Fruit fly (Drosophila melanogaster) whole organism, adult: ENCODE data around the gene CG32428.
A peak's percentile ranks its signal among the peaks of the same experiment; 100 is the strongest.

Source experiments
- CG11617 ChIP-seq: fragments of 200-800 bp; sonication (Bioruptor generic); optimal IDR thresholded peaks from 2 replicates; lab custom pipeline; 2017; ENCODE audit warnings: mild to moderate bottlenecking, missing biosample characterization, missing genetic modification reagents, missing genetic modification characterization
- CG12768 ChIP-seq: fragments of 200-800 bp; sonication (Bioruptor generic); optimal IDR thresholded peaks from 2 replicates; lab custom pipeline; 2017; ENCODE audit warnings: missing biosample characterization, missing genetic modification characterization, mild to moderate bottlenecking, moderate library complexity, missing genetic modification reagents
- CG14711 ChIP-seq: fragments of 200-800 bp; sonication (Bioruptor generic); optimal IDR thresholded peaks from 2 replicates; lab custom pipeline; 2018; ENCODE audit warnings: missing biosample characterization, mild to moderate bottlenecking, missing genetic modification characterization, moderate library complexity
- CG1620 ChIP-seq: fragments of 200-800 bp; sonication (Bioruptor generic); optimal IDR thresholded peaks from 2 replicates; lab custom pipeline; 2016; ENCODE audit warnings: missing biosample characterization, missing genetic modification characterization
- CG33017 ChIP-seq: fragments of 200-800 bp; sonication (Bioruptor generic); optimal IDR thresholded peaks from 2 replicates; lab custom pipeline; 2018; ENCODE audit warnings: missing biosample characterization, mild to moderate bottlenecking, missing genetic modification characterization, moderate library complexity
- CG5204 ChIP-seq: fragments of 200-800 bp; sonication (Bioruptor generic); optimal IDR thresholded peaks from 2 replicates; lab custom pipeline; 2016; ENCODE audit warnings: missing biosample characterization, missing genetic modification characterization
- CG7045 ChIP-seq: fragments of 200-800 bp; sonication (Bioruptor generic); optimal IDR thresholded peaks from 2 replicates; lab custom pipeline; 2017; ENCODE audit warnings: missing biosample characterization, mild to moderate bottlenecking, missing genetic modification characterization
- CG7101 ChIP-seq: fragments of 200-800 bp; sonication (Bioruptor generic); optimal IDR thresholded peaks from 2 replicates; lab custom pipeline; 2018; ENCODE audit warnings: missing biosample characterization, mild to moderate bottlenecking, missing genetic modification characterization, moderate library complexity
- Clk ChIP-seq: fragments of 200-800 bp; sonication (Bioruptor generic); optimal IDR thresholded peaks from 2 replicates; lab custom pipeline; 2017; ENCODE audit warnings: missing biosample characterization, missing genetic modification characterization
- Crg-1 ChIP-seq: fragments of 200-800 bp; sonication (Bioruptor generic); optimal IDR thresholded peaks from 2 replicates; lab custom pipeline; 2016; ENCODE audit warnings: missing biosample characterization, missing genetic modification characterization
- Hr96 ChIP-seq: fragments of 200-800 bp; sonication (Bioruptor generic); optimal IDR thresholded peaks from 2 replicates; lab custom pipeline; 2016; ENCODE audit warnings: missing biosample characterization, missing genetic modification characterization
- Mnt ChIP-seq: fragments of 200-800 bp; sonication (Bioruptor generic); optimal IDR thresholded peaks from 2 replicates; lab custom pipeline; 2016; ENCODE audit warnings: missing biosample characterization, mild to moderate bottlenecking, missing genetic modification characterization
- bab1 ChIP-seq: fragments of 200-800 bp; sonication (Bioruptor generic); optimal IDR thresholded peaks from 3 replicates; lab custom pipeline; 2019; ENCODE audit warnings: missing biosample characterization, mild to moderate bottlenecking, missing genetic modification characterization, moderate library complexity
- cic ChIP-seq: fragments of 200-800 bp; sonication (Bioruptor generic); optimal IDR thresholded peaks from 2 replicates; lab custom pipeline; 2017; ENCODE audit warnings: missing biosample characterization, mild to moderate bottlenecking, missing genetic modification characterization, moderate library complexity
- cnc ChIP-seq, 2 experiments: fragments of >200 bp; optimal IDR thresholded peaks; 2 replicates each; lab custom pipeline; 2017
- kay ChIP-seq: fragments of 200-800 bp; sonication (Bioruptor generic); peaks from one replicate; lab custom pipeline; 2016; ENCODE audit warnings: missing biosample characterization, missing genetic modification characterization, borderline replicate concordance
- ovo ChIP-seq: fragments of 200-800 bp; sonication (Bioruptor generic); optimal IDR thresholded peaks from 2 replicates; lab custom pipeline; 2016; ENCODE audit warnings: missing biosample characterization, missing genetic modification characterization
- pad ChIP-seq: fragments of 200-800 bp; sonication (Bioruptor generic); optimal IDR thresholded peaks from 3 replicates; lab custom pipeline; 2017; ENCODE audit warnings: missing biosample characterization, missing genetic modification characterization, mild to moderate bottlenecking, moderate library complexity, missing genetic modification reagents
- tj ChIP-seq: fragments of 200-800 bp; sonication (Bioruptor generic); optimal IDR thresholded peaks from 3 replicates; lab custom pipeline; 2017; ENCODE audit warnings: missing biosample characterization, mild to moderate bottlenecking, missing genetic modification characterization, moderate library complexity
- toe ChIP-seq: fragments of 200-800 bp; sonication (Bioruptor generic); optimal IDR thresholded peaks from 2 replicates; lab custom pipeline; 2016; ENCODE audit warnings: missing biosample characterization, missing genetic modification characterization

The CG32428 gene

DNA sequence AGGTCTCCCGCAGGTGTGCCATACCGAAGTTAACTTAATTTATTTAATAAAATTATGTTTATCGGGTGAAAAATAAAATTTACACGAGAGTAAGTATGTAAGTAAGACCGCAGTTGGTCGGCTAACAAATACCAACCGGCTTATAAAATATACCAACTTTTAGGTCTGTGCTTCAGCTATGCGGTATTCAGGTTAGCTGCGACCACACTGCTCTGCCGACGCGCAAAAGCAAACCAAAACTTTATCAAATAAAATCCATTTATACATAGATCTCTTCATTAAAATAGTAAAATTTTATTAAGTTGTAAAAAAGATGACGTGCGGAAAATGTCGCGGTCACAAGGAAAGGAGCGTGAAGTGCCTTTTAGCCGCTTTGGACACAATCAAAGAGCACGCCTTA is 37.5 kb downstream of the CG32428 start, which contains the start of the genes mRpL15 and CtIP:
Gene mRpL15, minus strand, starts transcription at position 141 of the 400 bp plus-strand sequence.
Gene CtIP, plus strand, starts transcription at position 182 of the 400 bp plus-strand sequence.
- TF ChIP-seq bab1: no peak
- TF ChIP-seq Mnt (GFP tag; lab: Kevin White, UChicago): peak; percentile 16

dm6 chr3L:20432297-20432696 is 41.2 kb downstream of the CG32428 start, which contains the start of the genes Las and Psn:
TSS of gene Las (minus strand) at chr3L:20432361.
TSS of gene Psn (plus strand) at chr3L:20432468.
- peak; percentile 39 for TF ChIP-seq Mnt (GFP tag; lab: Kevin White, UChicago)
- no peak for TF ChIP-seq Hr96
- no peak for TF ChIP-seq pad (GFP tag; lab: Kevin White, UChicago)
- TF ChIP-seq bab1: peak; percentile 56
- no peak for TF ChIP-seq CG5204
- TF ChIP-seq kay (GFP tag; lab: Kevin White, UChicago): no peak
- TF ChIP-seq tj: peak; percentile 13
- no peak for TF ChIP-seq cic (GFP tag; lab: Kevin White, UChicago)
- TF ChIP-seq CG14711: peak; percentile 23
- TF ChIP-seq ovo (GFP tag; lab: Kevin White, UChicago): no peak
- peak; percentile 12 for TF ChIP-seq CG1620 (GFP tag; lab: Kevin White, UChicago)
- no peak for TF ChIP-seq CG7045 (GFP tag; lab: Kevin White, UChicago)
- TF ChIP-seq CG33017 (tag; lab: Kevin White, UChicago): no peak
- TF ChIP-seq Crg-1: no peak
- no peak for TF ChIP-seq Clk (GFP tag; lab: Kevin White, UChicago)
- no peak for TF ChIP-seq cnc (optimal IDR thresholded peaks at IDR 0.05; lab: Kevin White, UChicago)
- no peak for TF ChIP-seq CG12768 (GFP tag; lab: Kevin White, UChicago)
- TF ChIP-seq CG7101 (tag; lab: Kevin White, UChicago): no peak
- peak; percentile 40 for TF ChIP-seq CG11617 (GFP tag; lab: Kevin White, UChicago)
- no peak for TF ChIP-seq toe (GFP tag; lab: Kevin White, UChicago)

DNA sequence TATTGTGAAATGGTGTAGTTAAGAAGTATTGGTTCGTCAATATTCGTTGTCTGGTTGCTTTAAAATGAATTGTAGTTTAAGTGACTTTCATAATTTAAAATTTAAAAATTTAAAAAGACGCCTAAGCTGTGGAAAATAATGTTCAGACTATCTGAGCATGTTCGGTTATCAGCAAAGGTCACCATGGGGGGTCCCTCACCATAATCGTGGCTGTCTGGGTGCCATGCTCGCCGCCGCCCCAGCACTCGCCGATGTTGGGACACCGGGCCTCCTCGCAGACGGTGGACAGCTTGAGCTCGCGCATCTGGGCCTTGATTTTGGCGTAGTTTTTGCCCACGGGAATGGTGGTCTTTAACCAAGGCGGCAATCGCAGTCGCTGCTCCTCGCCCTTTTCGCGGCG is 41.9 kb downstream of the CG32428 start:
- TF ChIP-seq pad (GFP tag; lab: Kevin White, UChicago): no peak
- no peak for TF ChIP-seq cnc (optimal IDR thresholded peaks at IDR 0.05; lab: Kevin White, UChicago)
- TF ChIP-seq bab1: no peak
- no peak for TF ChIP-seq CG12768 (GFP tag; lab: Kevin White, UChicago)
- no peak for TF ChIP-seq CG7045 (GFP tag; lab: Kevin White, UChicago)
- TF ChIP-seq CG5204: no peak
- TF ChIP-seq ovo (GFP tag; lab: Kevin White, UChicago): no peak
- no peak for TF ChIP-seq CG1620 (GFP tag; lab: Kevin White, UChicago)
- no peak for TF ChIP-seq CG14711
- TF ChIP-seq cic (GFP tag; lab: Kevin White, UChicago): no peak
- no peak for TF ChIP-seq toe (GFP tag; lab: Kevin White, UChicago)
- TF ChIP-seq kay (GFP tag; lab: Kevin White, UChicago): no peak
- TF ChIP-seq CG33017 (tag; lab: Kevin White, UChicago): no peak
- TF ChIP-seq Hr96: no peak
- no peak for TF ChIP-seq tj
- no peak for TF ChIP-seq CG11617 (GFP tag; lab: Kevin White, UChicago)
- TF ChIP-seq Clk (GFP tag; lab: Kevin White, UChicago): no peak

- no peak for TF ChIP-seq Mnt (GFP tag; lab: Kevin White, UChicago)
- TF ChIP-seq ovo (GFP tag; lab: Kevin White, UChicago): no peak
- no peak for TF ChIP-seq toe (GFP tag; lab: Kevin White, UChicago)
- TF ChIP-seq cic (GFP tag; lab: Kevin White, UChicago): no peak
- TF ChIP-seq Hr96: no peak
- TF ChIP-seq tj: peak; percentile 63
- TF ChIP-seq bab1: peak; percentile 32
- no peak for TF ChIP-seq Clk (GFP tag; lab: Kevin White, UChicago)
- no peak for TF ChIP-seq CG1620 (GFP tag; lab: Kevin White, UChicago)
- no peak for TF ChIP-seq Crg-1
- no peak for TF ChIP-seq kay (GFP tag; lab: Kevin White, UChicago)
- TF ChIP-seq CG5204: no peak
- no peak for TF ChIP-seq CG33017 (tag; lab: Kevin White, UChicago)
Measured at dm6 chr3L:20430182-20430581, 43.3 kb downstream of the CG32428 start, which contains the start of gene CG5262. TSS of gene CG5262 (minus strand) at chr3L:20430475.

DNA sequence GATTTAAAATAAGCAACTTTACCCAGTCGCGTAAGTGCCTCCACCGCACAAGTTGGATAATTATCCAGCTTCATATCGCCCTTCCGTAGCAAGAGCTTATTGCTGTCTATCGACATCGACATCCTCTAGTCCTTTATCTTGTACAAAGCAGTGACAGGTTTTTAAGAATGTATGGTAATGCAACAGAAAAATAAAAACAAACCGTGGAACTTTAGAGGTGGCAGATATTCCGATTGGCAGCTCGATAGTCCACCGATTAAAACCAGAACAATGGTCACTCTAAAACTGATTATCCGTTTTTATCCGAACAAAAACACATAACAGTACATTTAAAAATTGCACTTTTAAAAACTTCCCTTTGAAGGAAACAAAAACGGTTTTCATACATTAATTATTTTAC is 46.1 kb downstream of the CG32428 start, which contains the start of gene CG5274:
Gene CG5274, minus strand, starts transcription at position 218 of the 400 bp plus-strand sequence.
- TF ChIP-seq CG11617 (GFP tag; lab: Kevin White, UChicago): no peak
- peak; percentile 62 for TF ChIP-seq bab1
- TF ChIP-seq Mnt (GFP tag; lab: Kevin White, UChicago): no peak
- no peak for TF ChIP-seq Hr96
- TF ChIP-seq pad (GFP tag; lab: Kevin White, UChicago): no peak
- TF ChIP-seq CG14711: no peak
- TF ChIP-seq CG7045 (GFP tag; lab: Kevin White, UChicago): no peak

DNA sequence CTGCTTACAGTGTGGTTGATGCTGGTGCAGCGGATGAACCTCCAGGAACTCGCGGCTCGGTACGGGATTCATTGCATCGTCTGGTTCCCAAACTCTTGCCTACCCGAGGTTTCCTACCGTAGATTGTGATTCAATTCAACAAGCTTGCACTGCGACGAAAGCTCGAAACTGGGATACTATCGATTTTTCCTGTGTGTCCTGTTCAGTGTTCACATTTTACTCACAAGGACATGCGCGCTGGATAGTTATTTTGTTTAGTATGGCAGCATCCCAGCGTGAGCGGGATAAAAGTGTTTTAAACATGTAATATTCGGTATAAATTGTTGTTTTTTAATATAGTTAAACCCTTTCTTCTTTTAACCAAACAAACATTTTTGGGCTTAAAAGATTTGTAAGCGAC is 47.6 kb downstream of the CG32428 start, which contains the start of gene CG5282:
Gene CG5282, minus strand, starts transcription at position 184 of the 400 bp plus-strand sequence.
- TF ChIP-seq CG33017 (tag; lab: Kevin White, UChicago) (no peak), bab1 (no peak), ovo (GFP tag; lab: Kevin White, UChicago) (no peak), CG12768 (GFP tag; lab: Kevin White, UChicago) (no peak), tj (no peak), CG5204 (no peak), kay (GFP tag; lab: Kevin White, UChicago) (no peak), pad (GFP tag; lab: Kevin White, UChicago) (no peak), Clk (GFP tag; lab: Kevin White, UChicago) (no peak), Hr96 (no peak), toe (GFP tag; lab: Kevin White, UChicago) (no peak), cic (GFP tag; lab: Kevin White, UChicago) (no peak), CG1620 (GFP tag; lab: Kevin White, UChicago) (no peak), CG7101 (tag; lab: Kevin White, UChicago) (no peak), Crg-1 (no peak), cnc (optimal IDR thresholded peaks at IDR 0.05; lab: Kevin White, UChicago) (no peak)
